Worm (Caenorhabditis elegans) whole organism, L3 larva: ENCODE results near the gene mrps-22.

Experiments used
- elt-3 ChIP-seq, 3 experiments: fragments of 150-350 bp in 1 of 3; sonication (generic microtip) in 2 of 3; optimal IDR thresholded peaks; 2 replicates in 2 of 3; 4 replicates in 1 of 3; lab custom pipeline; 2014 to 2017; ENCODE audit warnings: missing biosample characterization in 3 of 3, missing genetic modification characterization in 3 of 3
- fos-1 ChIP-seq: fragments of 150-350 bp; optimal IDR thresholded peaks from 2 replicates; lab custom pipeline; 2014; ENCODE audit warnings: missing biosample characterization, missing genetic modification characterization
- lin-39 ChIP-seq: fragments of 150-350 bp; optimal IDR thresholded peaks from 2 replicates; lab custom pipeline; 2018; ENCODE audit warnings: missing biosample characterization, missing genetic modification reagents, missing genetic modification characterization
- pqm-1 ChIP-seq: fragments of 150-350 bp; optimal IDR thresholded peaks from 2 replicates; lab custom pipeline; 2017; ENCODE audit warnings: missing biosample characterization, missing genetic modification characterization, inconsistent platforms
- skn-1 ChIP-seq: fragments of 150-350 bp; optimal IDR thresholded peaks from 2 replicates; lab custom pipeline; 2014; ENCODE audit warnings: missing biosample characterization, missing genetic modification characterization
- snpc-4 ChIP-seq: fragments of 150-350 bp; optimal IDR thresholded peaks from 2 replicates; lab custom pipeline; 2014; ENCODE audit warnings: missing biosample characterization, missing genetic modification characterization

DNA sequence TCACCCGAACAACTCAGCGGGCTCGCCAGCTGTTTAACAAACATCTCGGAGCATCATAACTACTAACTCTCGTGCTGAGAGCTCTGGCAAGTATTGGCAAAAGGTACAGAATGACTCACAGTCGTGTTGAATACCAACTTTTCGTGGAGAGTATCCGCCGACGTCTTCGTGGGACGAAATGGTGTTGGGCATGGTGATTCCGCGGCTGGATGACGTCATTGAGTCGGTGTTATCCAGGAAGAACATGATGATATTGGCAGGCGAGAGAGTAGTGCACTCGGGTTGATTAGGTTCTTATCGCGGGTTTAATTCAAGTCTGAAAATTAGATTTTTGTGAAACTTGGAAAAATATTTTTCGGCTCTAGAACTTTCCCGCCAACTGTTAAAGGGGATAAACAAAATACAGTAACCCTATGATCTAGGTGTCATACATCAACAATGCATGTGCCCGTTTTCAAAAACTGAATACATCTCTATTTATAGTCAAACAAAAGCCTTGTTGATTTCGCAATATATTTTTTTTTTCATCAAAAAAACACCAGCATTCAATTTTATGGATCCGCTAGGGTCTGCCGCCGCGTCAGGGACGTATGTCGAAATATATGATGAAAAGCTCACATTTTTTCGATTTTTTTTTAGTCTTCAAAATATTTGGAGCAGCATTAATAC is 28.9 kb upstream of the mrps-22 start:
- TF ChIP-seq pqm-1 (tag; lab: Kevin White, UChicago) (no peak), skn-1 (tag; lab: Kevin White, UChicago) (no peak), fos-1 (no peak), snpc-4 (tag; lab: Kevin White, UChicago) (no peak), lin-39 (no peak), elt-3 (tag; optimal IDR thresholded peaks at IDR 0.05; lab: Kevin White, UChicago) (no peak)
